Worm (Caenorhabditis elegans): Measurements from ENCODE around the gene grd-1.

DNA sequence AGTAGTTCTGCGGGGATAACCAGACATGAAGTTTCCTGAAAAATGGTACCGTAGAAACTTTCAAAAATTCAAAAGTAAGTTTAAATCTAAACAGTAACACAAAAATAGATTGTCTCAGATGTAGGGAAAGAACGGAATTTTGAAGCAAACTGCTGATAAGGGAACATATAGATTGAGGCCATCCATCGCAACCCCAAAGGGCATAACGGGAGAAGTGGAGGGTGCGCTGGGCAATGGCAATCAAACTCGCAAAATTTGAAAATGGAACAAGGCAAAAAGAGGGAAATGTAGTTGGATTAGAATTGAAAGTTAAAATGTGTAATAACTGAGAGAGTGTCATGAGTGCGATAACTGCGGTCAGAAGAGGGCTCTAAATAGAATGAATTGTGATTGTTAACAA lies 6.1 kb upstream of the grd-1 start:
- TF ChIP-seq aha-1 (tag; optimal IDR thresholded peaks at IDR 0.05), result no peak
- TF ChIP-seq Y116A8C.19 (tag; optimal IDR thresholded peaks at IDR 0.05; ENCODE audit: borderline replicate concordance), result no peak
- no peak for TF ChIP-seq nhr-12 (tag; optimal IDR thresholded peaks at IDR 0.05)

Data from whole organism, L1 larva.